Fruit fly (Drosophila melanogaster) whole organism, adult: ENCODE measurements around the gene Mp.
A peak's percentile ranks its signal among the peaks of the same experiment; 100 is the strongest.

Experiments used
- CG11617 ChIP-seq: fragments of 200-800 bp; sonication (Bioruptor generic); optimal IDR thresholded peaks from 2 replicates; lab custom pipeline; 2017; ENCODE audit warnings: mild to moderate bottlenecking, missing biosample characterization, missing genetic modification reagents, missing genetic modification characterization
- CG14711 ChIP-seq: fragments of 200-800 bp; sonication (Bioruptor generic); optimal IDR thresholded peaks from 2 replicates; lab custom pipeline; 2018; ENCODE audit warnings: missing biosample characterization, mild to moderate bottlenecking, missing genetic modification characterization, moderate library complexity
- CG1620 ChIP-seq: fragments of 200-800 bp; sonication (Bioruptor generic); optimal IDR thresholded peaks from 2 replicates; lab custom pipeline; 2016; ENCODE audit warnings: missing biosample characterization, missing genetic modification characterization
- CG7045 ChIP-seq: fragments of 200-800 bp; sonication (Bioruptor generic); optimal IDR thresholded peaks from 2 replicates; lab custom pipeline; 2017; ENCODE audit warnings: missing biosample characterization, mild to moderate bottlenecking, missing genetic modification characterization
- Clk ChIP-seq: fragments of 200-800 bp; sonication (Bioruptor generic); optimal IDR thresholded peaks from 2 replicates; lab custom pipeline; 2017; ENCODE audit warnings: missing biosample characterization, missing genetic modification characterization
- Crg-1 ChIP-seq: fragments of 200-800 bp; sonication (Bioruptor generic); optimal IDR thresholded peaks from 2 replicates; lab custom pipeline; 2016; ENCODE audit warnings: missing biosample characterization, missing genetic modification characterization
- Mnt ChIP-seq: fragments of 200-800 bp; sonication (Bioruptor generic); optimal IDR thresholded peaks from 2 replicates; lab custom pipeline; 2016; ENCODE audit warnings: missing biosample characterization, mild to moderate bottlenecking, missing genetic modification characterization
- bab1 ChIP-seq: fragments of 200-800 bp; sonication (Bioruptor generic); optimal IDR thresholded peaks from 3 replicates; lab custom pipeline; 2019; ENCODE audit warnings: missing biosample characterization, mild to moderate bottlenecking, missing genetic modification characterization, moderate library complexity
- ovo ChIP-seq: fragments of 200-800 bp; sonication (Bioruptor generic); optimal IDR thresholded peaks from 2 replicates; lab custom pipeline; 2016; ENCODE audit warnings: missing biosample characterization, missing genetic modification characterization

DNA sequence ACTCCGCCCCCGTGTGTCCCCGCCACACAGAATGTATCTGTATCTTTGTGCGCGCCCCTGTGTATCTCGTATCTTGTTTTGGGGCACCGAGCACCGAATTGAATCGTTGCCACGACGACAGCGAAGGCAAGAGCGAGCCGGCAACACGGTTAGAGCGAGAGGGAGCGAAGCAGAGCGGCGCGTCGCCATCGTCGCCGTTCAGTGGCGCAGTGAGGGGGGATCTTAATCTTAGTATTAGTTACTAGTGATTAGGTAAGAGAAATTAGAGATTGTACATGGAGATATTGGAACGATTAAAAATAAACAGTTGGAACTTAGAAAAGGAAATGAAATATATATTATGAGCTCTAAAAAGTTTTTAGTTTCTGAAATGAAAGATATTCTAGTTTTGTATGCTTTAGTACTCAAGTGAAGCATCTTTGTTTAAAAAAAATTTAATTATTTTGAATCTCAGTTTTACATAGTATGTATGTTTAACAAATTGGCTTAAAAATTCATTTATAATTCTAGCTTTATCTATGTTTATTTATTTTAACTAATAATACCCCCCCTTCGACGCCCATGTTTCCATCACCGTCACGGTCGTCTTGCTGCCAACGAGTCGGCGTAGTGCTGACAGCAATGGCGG, 9.6 kb upstream of the Mp start:
- TF ChIP-seq CG1620 (GFP tag; lab: Kevin White, UChicago) (no peak), CG11617 (GFP tag; lab: Kevin White, UChicago) (no peak), Crg-1 (GFP tag; lab: Kevin White, UChicago) (no peak), ovo (no peak), Mnt (GFP tag; lab: Kevin White, UChicago) (no peak), CG7045 (GFP tag; lab: Kevin White, UChicago) (peak; percentile 26), Clk (no peak), bab1 (GFP tag; lab: Kevin White, UChicago) (peak; percentile 17), CG14711 (no peak)
